Worm (Caenorhabditis elegans) whole organism, L4 larva: Measurements from ENCODE around the gene nlp-57.

ENCODE experiments used
- dve-1 ChIP-seq: sonication (generic microtip); optimal IDR thresholded peaks from 2 replicates; lab custom pipeline; 2017; ENCODE audit warnings: antibody characterized with exemption, mild to moderate bottlenecking, missing genetic modification characterization, missing compliant biosample characterization; ENCODE audit not compliant: insufficient read depth
- skn-1 ChIP-seq: fragments of 150-350 bp; optimal IDR thresholded peaks from 2 replicates; lab custom pipeline; 2014; ENCODE audit warnings: missing biosample characterization, missing genetic modification characterization
- unc-62 ChIP-seq, 3 experiments: fragments of 150-350 bp in 1 of 3; sonication (generic microtip); optimal IDR thresholded peaks in 2 of 3; peaks in 1 of 3; 1 replicate in 1 of 3; 2 replicates in 2 of 3; lab custom pipeline; 2014 to 2017; ENCODE audit warnings: missing biosample characterization in 3 of 3, missing genetic modification characterization in 3 of 3, missing genetic modification reagents in 3 of 3, missing genotype in 1 of 3

DNA sequence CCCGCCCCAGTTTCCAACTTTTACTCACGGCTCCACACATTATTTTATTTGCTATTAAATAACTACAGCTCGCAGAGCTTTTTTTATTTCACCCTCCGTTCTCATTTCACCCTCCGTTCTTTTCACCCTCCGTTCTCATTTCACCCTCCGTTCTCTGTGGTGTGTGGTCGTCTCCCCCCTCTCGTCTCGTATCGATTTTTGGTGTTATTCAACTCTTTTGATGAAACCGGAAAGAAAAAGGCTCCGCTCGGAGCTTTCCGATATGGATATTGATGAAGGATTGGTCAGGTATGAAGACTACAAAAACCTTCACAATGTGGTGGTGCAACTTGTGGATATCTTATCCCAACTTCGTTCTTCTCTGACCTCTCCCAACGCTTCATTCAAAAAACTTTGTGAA is 26.3 kb upstream of the nlp-57 start:
- TF ChIP-seq unc-62 (GFP tag; optimal IDR thresholded peaks at IDR 0.05 in 1 of 2; lab: Kevin White, UChicago): no peak
- TF ChIP-seq unc-62 (tag; optimal IDR thresholded peaks at IDR 0.05; lab: Kevin White, UChicago): no peak
- no peak for TF ChIP-seq dve-1
- no peak for TF ChIP-seq skn-1
